Fruit fly (Drosophila melanogaster) whole organism: ENCODE measurements around the gene CG14655.

Experiments used
- Dll ChIP-seq: fragments of >200 bp; optimal IDR thresholded peaks from 2 replicates; lab custom pipeline; 2017
- EcR ChIP-seq, 2 experiments: fragments of >200 bp; optimal IDR thresholded peaks; 2 replicates each; lab custom pipeline; 2017; ENCODE audit warnings: missing biosample characterization in 2 of 2, missing genetic modification characterization in 2 of 2, missing genetic modification reagents in 2 of 2
- pan ChIP-seq: fragments of >200 bp; optimal IDR thresholded peaks from 2 replicates; lab custom pipeline; 2017

DNA sequence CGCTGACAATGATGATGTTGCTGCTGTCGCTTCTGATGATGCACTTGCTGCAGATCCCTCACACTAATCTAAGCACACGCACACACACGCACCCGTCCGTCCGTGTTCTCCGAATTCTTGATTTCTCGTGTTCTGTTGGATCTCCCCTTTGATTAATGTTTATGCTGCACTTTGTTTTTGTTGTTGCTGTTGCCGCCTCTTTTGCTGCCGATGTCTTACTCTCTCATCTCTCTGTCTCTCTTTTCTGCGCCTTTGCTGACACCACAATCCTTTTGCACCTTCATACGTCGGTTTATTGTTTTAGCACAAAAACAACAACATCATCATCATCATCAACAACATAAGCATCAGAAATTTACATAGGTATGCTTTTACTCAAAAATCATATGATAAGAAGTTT, 17.9 kb upstream of the CG14655 start:
- TF ChIP-seq Dll (no peak), pan (lab: Kevin White, UChicago) (no peak), EcR (GFP tag; optimal IDR thresholded peaks at IDR 0.05; lab: Kevin White, UChicago) (no peak)
